Worm (Caenorhabditis elegans): ENCODE measurements around the gene usp-39.

DNA sequence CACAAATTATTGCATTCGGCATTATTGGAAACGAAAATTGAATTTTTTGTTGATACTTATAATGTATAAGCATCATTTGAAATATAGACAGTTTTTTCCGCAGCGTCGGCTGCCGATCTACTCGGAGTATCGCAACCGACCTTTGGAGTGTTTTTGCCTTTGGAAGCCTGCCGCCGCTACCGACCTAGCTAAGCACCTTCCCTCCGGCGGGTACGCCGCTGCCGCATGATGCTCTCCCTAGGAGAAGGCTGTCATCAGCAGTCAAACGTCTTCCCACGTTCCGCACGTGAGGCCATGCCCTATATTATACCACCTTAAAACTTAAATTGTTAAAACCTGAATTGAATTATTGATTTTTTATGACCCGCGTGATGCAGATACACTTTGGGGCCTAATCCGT, 46.6 kb upstream of the usp-39 start:
- TF ChIP-seq aha-1 (tag) (no peak), nhr-237 (tag; optimal IDR thresholded peaks at IDR 0.05) (no peak), nhr-76 (tag; optimal IDR thresholded peaks at IDR 0.05) (no peak), unc-130 (GFP tag; optimal IDR thresholded peaks at IDR 0.05) (no peak), nhr-6 (tag; optimal IDR thresholded peaks at IDR 0.05) (no peak), fkh-10 (GFP tag; optimal IDR thresholded peaks at IDR 0.05) (no peak), Y48G9A.11 (GFP tag; IDR thresholded peaks at IDR 0.05) (no peak)

Data from whole organism, L4 larva.